Fruit fly (Drosophila melanogaster): ENCODE measurements around the gene Alms1a.

DNA sequence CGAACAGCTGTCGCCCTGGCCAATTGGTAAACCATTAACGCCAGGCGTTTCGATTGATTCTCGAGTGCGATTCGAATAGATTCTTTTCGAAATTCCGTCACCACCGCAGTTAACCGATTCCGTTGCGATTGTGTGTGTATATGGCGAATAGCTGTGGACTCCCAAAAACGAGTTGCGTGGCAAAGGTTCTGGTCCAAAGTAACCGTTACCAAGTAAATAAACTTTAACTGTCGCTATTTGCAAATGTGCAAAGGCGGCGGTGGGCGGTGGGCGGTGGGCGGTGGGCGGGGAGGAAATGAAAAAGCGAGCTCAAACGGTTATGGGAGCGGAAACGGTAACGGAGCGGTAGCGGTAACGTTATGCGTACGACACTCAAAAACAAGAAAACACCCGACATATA is 8.1 kb upstream of the Alms1a start, which contains the start of gene CG3081:
- TF ChIP-seq cnc (optimal IDR thresholded peaks at IDR 0.05) (no peak), CG7101 (tag; optimal IDR thresholded peaks at IDR 0.05) (no peak), bab1 (GFP tag; optimal IDR thresholded peaks at IDR 0.05) (no peak), cic (GFP tag; optimal IDR thresholded peaks at IDR 0.05) (no peak), CG33017 (tag; optimal IDR thresholded peaks at IDR 0.05) (no peak), tj (GFP tag; optimal IDR thresholded peaks at IDR 0.05) (no peak), CG14711 (tag; optimal IDR thresholded peaks at IDR 0.05) (no peak)
